Worm (Caenorhabditis elegans) whole organism, L4 larva: ENCODE measurements around the gene Y51H4A.941.
A peak's percentile ranks its signal among the peaks of the same experiment; 100 is the strongest.
"Not testable (repeated sequence)": the region's sequence is repeated elsewhere in the genome, so short reads cannot be mapped to it uniquely, and the experiment has no call there.

Source experiments
- D1046.2 ChIP-seq: fragments of 200-800 bp; sonication (Bioruptor generic); IDR thresholded peaks from 2 replicates; pipeline ENCODE4 v1.3.6; 2022; ENCODE audit warnings: missing genetic modification characterization, missing compliant biosample characterization
- F10B5.3 ChIP-seq: sonication (generic microtip); optimal IDR thresholded peaks from 2 replicates; lab custom pipeline; 2016; ENCODE audit warnings: mild to moderate bottlenecking, missing genetic modification characterization, missing compliant biosample characterization
- R02D3.7 ChIP-seq: fragments of 150-350 bp; sonication (generic microtip); optimal IDR thresholded peaks from 3 replicates; lab custom pipeline; 2014; ENCODE audit warnings: missing biosample characterization, missing genetic modification characterization
- Y75B8A.6 ChIP-seq: fragments of 200-800 bp; sonication (Bioruptor generic); IDR thresholded peaks from 2 replicates; pipeline ENCODE4 v1.3.6; 2022; ENCODE audit warnings: missing genetic modification reagents, missing genetic modification characterization, missing compliant biosample characterization
- ZK337.2 ChIP-seq: fragments of 200-800 bp; sonication (Bioruptor generic); IDR thresholded peaks from 2 replicates; pipeline ENCODE4 v1.3.6; 2022; ENCODE audit warnings: missing genetic modification reagents, missing genetic modification characterization, missing compliant biosample characterization
- aha-1 ChIP-seq: fragments of 150-350 bp; peaks from one replicate; lab custom pipeline; 2014; ENCODE audit warnings: missing biosample characterization, missing genetic modification characterization
- ama-1 ChIP-seq: fragments of 150-350 bp; optimal IDR thresholded peaks from 2 replicates; lab custom pipeline; 2014; ENCODE audit warnings: inconsistent platforms, mixed read lengths
- ceh-20 ChIP-seq: fragments of 200-800 bp; sonication (Bioruptor generic); IDR thresholded peaks from 2 replicates; pipeline ENCODE4 v1.3.6; 2022; ENCODE audit warnings: missing genetic modification reagents, missing genetic modification characterization, missing compliant biosample characterization
- ceh-28 ChIP-seq: fragments of 150-350 bp; optimal IDR thresholded peaks from 2 replicates; lab custom pipeline; 2014; ENCODE audit warnings: missing biosample characterization, missing genetic modification reagents, missing genetic modification characterization
- ceh-62 ChIP-seq: sonication (generic microtip); optimal IDR thresholded peaks from 2 replicates; lab custom pipeline; 2017; ENCODE audit warnings: missing biosample characterization, missing genetic modification characterization
- daf-19 ChIP-seq: fragments of 200-800 bp; sonication (Bioruptor generic); conservative IDR thresholded peaks from 2 replicates; pipeline ENCODE4 v1.3.6; 2022; ENCODE audit warnings: missing genetic modification characterization, missing compliant biosample characterization
- daf-8 ChIP-seq: fragments of 200-800 bp; sonication (Bioruptor generic); IDR thresholded peaks from 2 replicates; pipeline ENCODE4 v1.3.6; 2022; ENCODE audit warnings: missing genetic modification characterization, missing compliant biosample characterization
- dmd-8 ChIP-seq: fragments of 200-800 bp; sonication (Bioruptor generic); IDR thresholded peaks from 2 replicates; pipeline ENCODE4 v1.3.6; 2022; ENCODE audit warnings: missing genetic modification characterization, missing compliant biosample characterization
- egl-43 ChIP-seq: fragments of 200-800 bp; sonication (Bioruptor generic); IDR thresholded peaks from 2 replicates; pipeline ENCODE4 v1.3.6; 2022; ENCODE audit warnings: missing genetic modification reagents, missing genetic modification characterization, missing compliant biosample characterization
- fkh-10 ChIP-seq: fragments of 150-350 bp; optimal IDR thresholded peaks from 2 replicates; lab custom pipeline; 2014; ENCODE audit warnings: missing biosample characterization, missing genetic modification reagents, missing genetic modification characterization
- hmg-1.1 ChIP-seq: fragments of 200-800 bp; sonication (Bioruptor generic); IDR thresholded peaks from 2 replicates; pipeline ENCODE4 v1.3.6; 2022; ENCODE audit warnings: missing genetic modification reagents, missing genetic modification characterization, missing compliant biosample characterization
- lin-13 ChIP-seq: fragments of 150-350 bp; optimal IDR thresholded peaks from 2 replicates; lab custom pipeline; 2014; ENCODE audit warnings: missing biosample characterization, missing genetic modification reagents, missing genetic modification characterization
- lin-15B ChIP-seq: fragments of 150-350 bp; sonication (generic microtip); optimal IDR thresholded peaks from 3 replicates; lab custom pipeline; 2014; ENCODE audit warnings: missing biosample characterization, missing genetic modification characterization
- lin-29 ChIP-seq: fragments of 200-800 bp; sonication (Bioruptor generic); IDR thresholded peaks from 2 replicates; pipeline ENCODE4 v1.3.6; 2022; ENCODE audit warnings: missing genetic modification reagents, missing genetic modification characterization, missing compliant biosample characterization
- lir-3 ChIP-seq: sonication (generic microtip); optimal IDR thresholded peaks from 2 replicates; lab custom pipeline; 2016; ENCODE audit warnings: mild to moderate bottlenecking, missing genetic modification characterization, missing compliant biosample characterization
- mdt-29 ChIP-seq: fragments of 200-800 bp; sonication (Bioruptor generic); IDR thresholded peaks from 2 replicates; pipeline ENCODE4 v1.3.6; 2022; ENCODE audit warnings: missing genetic modification reagents, missing genetic modification characterization, missing compliant biosample characterization
- mep-1 ChIP-seq: fragments of 150-350 bp; sonication (generic microtip); optimal IDR thresholded peaks from 3 replicates; lab custom pipeline; 2014; ENCODE audit warnings: missing biosample characterization, missing genetic modification characterization
- nhr-48 ChIP-seq: sonication (generic microtip); optimal IDR thresholded peaks from 2 replicates; lab custom pipeline; 2016; ENCODE audit warnings: mild to moderate bottlenecking, missing genetic modification characterization, missing compliant biosample characterization
- nhr-6 ChIP-seq: fragments of 150-350 bp; optimal IDR thresholded peaks from 2 replicates; lab custom pipeline; 2014; ENCODE audit warnings: missing biosample characterization, missing genetic modification characterization
- nhr-76 ChIP-seq: fragments of 150-350 bp; optimal IDR thresholded peaks from 2 replicates; lab custom pipeline; 2014; ENCODE audit warnings: missing biosample characterization, missing genetic modification characterization
- php-3 ChIP-seq: fragments of 200-800 bp; sonication (Bioruptor generic); IDR thresholded peaks from 2 replicates; pipeline ENCODE4 v1.3.6; 2022; ENCODE audit warnings: missing genetic modification reagents, missing genetic modification characterization, missing compliant biosample characterization
- sdz-12 ChIP-seq: fragments of 200-800 bp; sonication (Bioruptor generic); optimal IDR thresholded peaks from 2 replicates; lab custom pipeline; 2018; ENCODE audit warnings: mild to moderate bottlenecking, missing genetic modification characterization, missing compliant biosample characterization
- set-16 ChIP-seq: fragments of 200-800 bp; sonication (Bioruptor generic); IDR thresholded peaks from 2 replicates; pipeline ENCODE4 v1.3.6; 2022; ENCODE audit warnings: missing genetic modification reagents, missing genetic modification characterization, missing compliant biosample characterization
- skn-1 ChIP-seq: fragments of 150-350 bp; optimal IDR thresholded peaks from 2 replicates; lab custom pipeline; 2014; ENCODE audit warnings: missing biosample characterization, missing genetic modification characterization
- unc-39 ChIP-seq: sonication (generic microtip); optimal IDR thresholded peaks from 2 replicates; lab custom pipeline; 2017; ENCODE audit warnings: missing biosample characterization, missing genetic modification characterization
- zfp-2 ChIP-seq: sonication (generic microtip); optimal IDR thresholded peaks from 2 replicates; lab custom pipeline; 2016; ENCODE audit warnings: mild to moderate bottlenecking, missing genetic modification characterization, missing compliant biosample characterization
- zfp-3 ChIP-seq: fragments of 200-800 bp; sonication (Bioruptor generic); conservative IDR thresholded peaks from 2 replicates; pipeline ENCODE4 v1.3.6; 2022; ENCODE audit warnings: missing genetic modification reagents, missing genetic modification characterization, missing compliant biosample characterization

Gene Y51H4A.941

ce11 chrIV:16656232-16656631 lies 38.2 kb downstream of the Y51H4A.941 start, which contains the start of gene tsr-2 (continued):
- TF ChIP-seq F10B5.3 (no peak), lin-15B (tag; lab: Kevin White, UChicago) (no peak), zfp-3 (GFP tag; lab: Robert Waterston, UW) (peak; percentile 89), mdt-29 (GFP tag; lab: Robert Waterston, UW) (peak; percentile 51; the same call in 1 of the 2 replicates), ceh-20 (GFP tag; lab: Robert Waterston, UW) (peak; percentile 66; the same call in 1 of the 2 replicates), nhr-6 (tag; lab: Kevin White, UChicago) (peak; percentile 72), zfp-2 (peak; percentile 90), mep-1 (tag; lab: Kevin White, UChicago) (peak; percentile 92), lin-13 (GFP tag; lab: Kevin White, UChicago) (peak; percentile 66), dmd-8 (GFP tag; lab: Robert Waterston, UW) (no peak), daf-19 (GFP tag; lab: Robert Waterston, UW) (no peak), fkh-10 (GFP tag; lab: Kevin White, UChicago) (peak; percentile 59), unc-39 (tag; lab: Kevin White, UChicago) (no peak), nhr-76 (no peak), php-3 (no peak), ZK337.2 (no peak), ama-1 (lab: Kevin White, UChicago) (peak; percentile 71), D1046.2 (GFP tag; lab: Robert Waterston, UW) (no peak)
- TF ChIP-seq, all 104 proteins: peak for 56

ce11 chrIV:16655783-16656182 lies 38.7 kb downstream of the Y51H4A.941 start, which contains the start of gene set-26:
Gene set-26, minus strand, starts transcription at chrIV:16655883.
- TF ChIP-seq Y75B8A.6; hmg-1.1 (GFP tag; lab: Robert Waterston, UW); nhr-76: not testable (repeated sequence)

- peak; percentile 88 for TF ChIP-seq set-16 (GFP tag; lab: Robert Waterston, UW)
- peak; percentile 22; the same call in 1 of the 2 replicates for TF ChIP-seq egl-43 (GFP tag; lab: Robert Waterston, UW)
Measured at ce11 chrIV:16651004-16651403, 43.5 kb downstream of the Y51H4A.941 start.

ce11 chrIV:16650256-16650655 lies 44.2 kb downstream of the Y51H4A.941 start:
- peak; percentile 96 for TF ChIP-seq set-16 (GFP tag; lab: Robert Waterston, UW)
- TF ChIP-seq, all 104 proteins: peak for 1; not testable (repeated sequence) for 103

- peak; percentile 87 for TF ChIP-seq set-16 (GFP tag; lab: Robert Waterston, UW)
Measured at ce11 chrIV:16648414-16648813, 46.1 kb downstream of the Y51H4A.941 start.

ce11 chrIV:16646192-16646544 lies 48.3 kb downstream of the Y51H4A.941 start, which contains the start of gene Y51H4A.13:
Gene Y51H4A.13, minus strand, starts transcription at chrIV:16646373.
- not testable (repeated sequence) for TF ChIP-seq nhr-76; nhr-6 (tag; lab: Kevin White, UChicago); daf-8 (GFP tag; lab: Robert Waterston, UW)
- TF ChIP-seq, all 104 proteins: peak for 0; not testable (repeated sequence) for 104

ce11 chrIV:16645492-16646191 lies 48.8 kb downstream of the Y51H4A.941 start:
- TF ChIP-seq sdz-12 (no peak), ceh-62 (tag; lab: Kevin White, UChicago) (no peak), daf-8 (GFP tag; lab: Robert Waterston, UW) (no peak), nhr-48 (tag; lab: Kevin White, UChicago) (no peak), lin-29 (GFP tag; lab: Robert Waterston, UW) (no peak), R02D3.7 (tag; lab: Kevin White, UChicago) (no peak), aha-1 (tag; lab: Kevin White, UChicago) (peak; percentile 45), skn-1 (tag; lab: Kevin White, UChicago) (no peak), lir-3 (tag; lab: Kevin White, UChicago) (no peak), ceh-28 (tag; lab: Kevin White, UChicago) (peak; percentile 89), ZK337.2 (no peak)
